Worm (Caenorhabditis elegans) whole organism, L1 larva: ENCODE measurements around the gene znfx-1.

ENCODE experiments used
- aha-1 ChIP-seq: fragments of 150-350 bp; optimal IDR thresholded peaks from 2 replicates; lab custom pipeline; 2014; ENCODE audit warnings: missing biosample characterization, missing genetic modification characterization
- blmp-1 ChIP-seq: fragments of 150-350 bp; optimal IDR thresholded peaks from 2 replicates; lab custom pipeline; 2014; ENCODE audit warnings: missing biosample characterization, missing genetic modification characterization
- elt-2 ChIP-seq: sonication (generic microtip); optimal IDR thresholded peaks from 2 replicates; lab custom pipeline; 2016; ENCODE audit warnings: missing genetic modification characterization, mild to moderate bottlenecking, inconsistent platforms, missing compliant biosample characterization, missing genetic modification reagents
- jun-1 ChIP-seq: fragments of 150-350 bp; optimal IDR thresholded peaks from 2 replicates; lab custom pipeline; 2014; ENCODE audit warnings: missing biosample characterization, missing genetic modification reagents, missing genetic modification characterization
- lsy-2 ChIP-seq, 2 experiments: fragments of 150-350 bp; optimal IDR thresholded peaks; 2 replicates each; lab custom pipeline; 2014; ENCODE audit warnings: missing biosample characterization in 2 of 2, missing genetic modification characterization in 2 of 2
- nhr-12 ChIP-seq: sonication (generic microtip); optimal IDR thresholded peaks from 2 replicates; lab custom pipeline; 2017; ENCODE audit warnings: missing biosample characterization, missing genetic modification characterization
- nhr-28 ChIP-seq: fragments of 150-350 bp; optimal IDR thresholded peaks from 2 replicates; lab custom pipeline; 2014; ENCODE audit warnings: missing biosample characterization, missing genetic modification characterization
- nhr-84 ChIP-seq: sonication (generic microtip); optimal IDR thresholded peaks from 2 replicates; lab custom pipeline; 2017; ENCODE audit warnings: missing biosample characterization, missing genetic modification characterization
- nhr-85 ChIP-seq: sonication (generic microtip); peaks from one replicate; lab custom pipeline; 2016; ENCODE audit warnings: missing genetic modification characterization, inconsistent platforms, missing compliant biosample characterization
- sox-4 ChIP-seq: sonication (generic microtip); optimal IDR thresholded peaks from 2 replicates; lab custom pipeline; 2016; ENCODE audit warnings: missing genetic modification characterization, missing compliant biosample characterization
- swsn-7 ChIP-seq: sonication (generic microtip); optimal IDR thresholded peaks from 2 replicates; lab custom pipeline; 2016; ENCODE audit warnings: missing genetic modification characterization, missing compliant biosample characterization
- ztf-11 ChIP-seq, 2 experiments: sonication (generic microtip); optimal IDR thresholded peaks; 2 replicates each; lab custom pipeline; 2016 to 2017; ENCODE audit warnings: missing genetic modification characterization in 2 of 2, missing biosample characterization in 1 of 2, missing compliant biosample characterization in 1 of 2

DNA sequence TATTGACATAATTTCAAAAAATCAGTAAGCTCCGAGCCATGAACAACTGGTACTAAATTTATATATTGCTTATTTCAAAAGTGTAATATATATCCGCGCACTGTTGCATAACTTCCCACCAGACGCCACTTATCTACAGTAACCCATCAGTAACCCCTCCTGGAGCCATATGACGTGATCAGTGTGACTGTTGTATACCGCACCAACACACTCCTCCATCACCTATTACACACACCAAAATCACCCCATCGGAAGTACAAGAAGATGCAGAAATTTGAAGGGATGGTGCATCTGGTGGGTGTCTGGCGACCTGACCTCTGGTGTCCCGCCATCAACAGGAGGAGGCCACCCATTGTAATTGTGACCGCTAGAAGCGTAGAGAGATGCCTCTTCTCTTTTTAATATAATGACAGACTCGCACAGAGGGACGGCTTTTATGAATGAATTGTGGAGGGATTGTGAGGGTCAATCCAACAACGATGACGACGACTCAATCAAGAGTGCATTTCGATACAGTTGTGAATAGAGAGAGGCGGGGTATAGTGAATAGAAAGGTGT lies 49.5 kb downstream of the znfx-1 start:
- no peak for TF ChIP-seq nhr-12 (tag; lab: Kevin White, UChicago)
- TF ChIP-seq nhr-84 = no peak
- no peak for TF ChIP-seq ztf-11 (tag; optimal IDR thresholded peaks at IDR 0.05; lab: Kevin White, UChicago)
- TF ChIP-seq sox-4 (tag; lab: Kevin White, UChicago) = no peak
- no peak for TF ChIP-seq aha-1 (tag; lab: Kevin White, UChicago)
- TF ChIP-seq elt-2 (tag; lab: Kevin White, UChicago) = no peak
- no peak for TF ChIP-seq blmp-1 (tag; lab: Kevin White, UChicago)
- no peak for TF ChIP-seq nhr-28 (tag; lab: Kevin White, UChicago)
- no peak for TF ChIP-seq nhr-85
- no peak for TF ChIP-seq swsn-7
- no peak for TF ChIP-seq lsy-2 (tag; optimal IDR thresholded peaks at IDR 0.05; lab: Kevin White, UChicago)
- no peak for TF ChIP-seq jun-1
